Fruit fly (Drosophila melanogaster) whole organism, prepupa: Measurements from ENCODE around the gene St2.

Experiments used
- Blimp-1 ChIP-seq: fragments of 200-800 bp; sonication (Bioruptor generic); optimal IDR thresholded peaks from 3 replicates; lab custom pipeline; 2017; ENCODE audit warnings: missing biosample characterization, missing genetic modification characterization, mild to moderate bottlenecking, moderate library complexity, missing genetic modification reagents
- CG10631 ChIP-seq: fragments of 200-800 bp; sonication (Bioruptor generic); optimal IDR thresholded peaks from 2 replicates; lab custom pipeline; 2016; ENCODE audit warnings: missing biosample characterization, missing genetic modification characterization
- CG10669 ChIP-seq: fragments of 200-800 bp; sonication (Bioruptor generic); optimal IDR thresholded peaks from 3 replicates; lab custom pipeline; 2018; ENCODE audit warnings: missing biosample characterization, mild to moderate bottlenecking, missing genetic modification characterization, moderate library complexity
- CG11294 ChIP-seq: fragments of 200-800 bp; sonication (Bioruptor generic); IDR thresholded peaks from 2 replicates; pipeline ENCODE4 v1.3.6; 2022; ENCODE audit warnings: missing biosample characterization, missing genetic modification characterization
- CG11762 ChIP-seq: fragments of 200-800 bp; sonication (Bioruptor generic); optimal IDR thresholded peaks from 3 replicates; lab custom pipeline; 2016; ENCODE audit warnings: missing biosample characterization, missing genetic modification characterization; ENCODE audit not compliant: insufficient read depth
- CG11902 ChIP-seq: fragments of 200-800 bp; sonication (Bioruptor generic); optimal IDR thresholded peaks from 3 replicates; lab custom pipeline; 2016; ENCODE audit warnings: missing biosample characterization, missing genetic modification characterization
- CG15336 ChIP-seq: fragments of 200-800 bp; sonication (Bioruptor generic); IDR thresholded peaks from 2 replicates; pipeline ENCODE4 v1.3.6; 2022; ENCODE audit warnings: missing biosample characterization, missing genetic modification characterization
- CG16779 ChIP-seq: fragments of 200-800 bp; sonication (Bioruptor generic); optimal IDR thresholded peaks from 3 replicates; lab custom pipeline; 2017; ENCODE audit warnings: missing biosample characterization, mild to moderate bottlenecking, missing genetic modification characterization
- CG3032 ChIP-seq: fragments of 200-800 bp; optimal IDR thresholded peaks from 2 replicates; lab custom pipeline; 2019; ENCODE audit warnings: missing biosample characterization, mild to moderate bottlenecking, missing genetic modification characterization, moderate library complexity
- CG31627 ChIP-seq: fragments of 200-800 bp; sonication (Bioruptor generic); optimal IDR thresholded peaks from 3 replicates; lab custom pipeline; 2016; ENCODE audit warnings: missing biosample characterization, missing genetic modification characterization
- CG32006 ChIP-seq: fragments of 200-800 bp; sonication (Bioruptor generic); optimal IDR thresholded peaks from 3 replicates; lab custom pipeline; 2017; ENCODE audit warnings: missing biosample characterization, mild to moderate bottlenecking, missing genetic modification characterization
- CG34406 ChIP-seq: fragments of 200-800 bp; sonication (Bioruptor generic); optimal IDR thresholded peaks from 3 replicates; lab custom pipeline; 2016; ENCODE audit warnings: missing biosample characterization, missing genetic modification characterization
- CG3919 ChIP-seq: fragments of 200-800 bp; sonication (Bioruptor generic); optimal IDR thresholded peaks from 3 replicates; lab custom pipeline; 2016; ENCODE audit warnings: missing biosample characterization, missing genetic modification characterization
- CG4318 ChIP-seq: fragments of 200-800 bp; sonication (Bioruptor generic); optimal IDR thresholded peaks from 3 replicates; lab custom pipeline; 2017; ENCODE audit warnings: missing biosample characterization, mild to moderate bottlenecking, missing genetic modification characterization
- CG6163 ChIP-seq: fragments of 200-800 bp; sonication (Bioruptor generic); IDR thresholded peaks from 3 replicates; pipeline ENCODE4 v1.3.6; 2022; ENCODE audit warnings: missing biosample characterization, missing genetic modification characterization
- CG6792 ChIP-seq: fragments of 200-800 bp; sonication (Bioruptor generic); optimal IDR thresholded peaks from 3 replicates; lab custom pipeline; 2016; ENCODE audit warnings: missing biosample characterization, missing genetic modification characterization
- CG6854 ChIP-seq: fragments of 200-800 bp; sonication (Bioruptor generic); optimal IDR thresholded peaks from 2 replicates; lab custom pipeline; 2017; ENCODE audit warnings: missing biosample characterization, mild to moderate bottlenecking, missing genetic modification characterization
- CG7368 ChIP-seq: fragments of 200-800 bp; sonication (Bioruptor generic); optimal IDR thresholded peaks from 3 replicates; lab custom pipeline; 2016; ENCODE audit warnings: missing biosample characterization, missing genetic modification characterization
- CG8319 ChIP-seq: fragments of 200-800 bp; sonication (Bioruptor generic); optimal IDR thresholded peaks from 3 replicates; lab custom pipeline; 2016; ENCODE audit warnings: missing biosample characterization, missing genetic modification characterization
- CG8632 ChIP-seq: fragments of 200-800 bp; sonication (Bioruptor generic); optimal IDR thresholded peaks from 3 replicates; lab custom pipeline; 2016; ENCODE audit warnings: missing biosample characterization, missing genetic modification characterization
- CG9139 ChIP-seq: fragments of 200-800 bp; sonication (Bioruptor generic); optimal IDR thresholded peaks from 3 replicates; lab custom pipeline; 2017; ENCODE audit warnings: missing biosample characterization, mild to moderate bottlenecking, missing genetic modification characterization
- Eip75B ChIP-seq: fragments of 200-800 bp; sonication (Bioruptor generic); optimal IDR thresholded peaks from 3 replicates; lab custom pipeline; 2016; ENCODE audit warnings: missing biosample characterization, missing genetic modification characterization
- Eip78C ChIP-seq: fragments of 200-800 bp; sonication (Bioruptor generic); peaks from one replicate; lab custom pipeline; 2016; ENCODE audit warnings: missing biosample characterization, missing genetic modification characterization
- Eip93F ChIP-seq: fragments of 200-800 bp; sonication (Bioruptor generic); optimal IDR thresholded peaks from 2 replicates; lab custom pipeline; 2016; ENCODE audit warnings: missing biosample characterization, mild to moderate bottlenecking, missing genetic modification characterization
- Ets96B ChIP-seq: fragments of 200-800 bp; optimal IDR thresholded peaks from 2 replicates; lab custom pipeline; 2019; ENCODE audit warnings: missing biosample characterization, mild to moderate bottlenecking, missing genetic modification characterization, moderate library complexity
- Gug ChIP-seq: fragments of 200-800 bp; sonication (Bioruptor generic); IDR thresholded peaks from 2 replicates; pipeline ENCODE4 v1.3.6; 2022; ENCODE audit warnings: missing biosample characterization, missing genetic modification characterization
- Hr38 ChIP-seq: sonication (Bioruptor generic); optimal IDR thresholded peaks from 2 replicates; lab custom pipeline; 2016; ENCODE audit warnings: missing biosample characterization, missing genetic modification characterization
- Hr39 ChIP-seq: fragments of 200-800 bp; sonication (Bioruptor generic); optimal IDR thresholded peaks from 2 replicates; lab custom pipeline; 2016; ENCODE audit warnings: missing biosample characterization, missing genetic modification characterization
- Hr4 ChIP-seq: fragments of 200-800 bp; sonication (Bioruptor generic); optimal IDR thresholded peaks from 3 replicates; lab custom pipeline; 2016; ENCODE audit warnings: missing biosample characterization, missing genetic modification characterization
- Smox ChIP-seq: fragments of 200-800 bp; sonication (Bioruptor generic); optimal IDR thresholded peaks from 3 replicates; lab custom pipeline; 2016; ENCODE audit warnings: missing biosample characterization, missing genetic modification characterization
- Sox102F ChIP-seq: fragments of 200-800 bp; sonication (Bioruptor generic); optimal IDR thresholded peaks from 2 replicates; lab custom pipeline; 2016; ENCODE audit warnings: missing biosample characterization, mild to moderate bottlenecking, missing genetic modification characterization
- Sox15 ChIP-seq: fragments of 200-800 bp; sonication (Bioruptor generic); optimal IDR thresholded peaks from 3 replicates; lab custom pipeline; 2016; ENCODE audit warnings: missing biosample characterization, missing genetic modification characterization
- achi ChIP-seq: fragments of 200-800 bp; sonication (Bioruptor generic); optimal IDR thresholded peaks from 3 replicates; lab custom pipeline; 2016; ENCODE audit warnings: missing biosample characterization, missing genetic modification characterization
- cyc ChIP-seq: fragments of 200-800 bp; sonication (Bioruptor generic); optimal IDR thresholded peaks from 3 replicates; lab custom pipeline; 2016; ENCODE audit warnings: missing biosample characterization, missing genetic modification characterization
- dac ChIP-seq: fragments of 200-800 bp; sonication (Bioruptor generic); optimal IDR thresholded peaks from 2 replicates; lab custom pipeline; 2017; ENCODE audit warnings: missing biosample characterization, mild to moderate bottlenecking, missing genetic modification characterization
- dsx ChIP-seq: fragments of 200-800 bp; optimal IDR thresholded peaks from 3 replicates; lab custom pipeline; 2019; ENCODE audit warnings: missing biosample characterization, mild to moderate bottlenecking, missing genetic modification characterization, moderate library complexity; ENCODE audit not compliant: poor library complexity, severe bottlenecking
- eg ChIP-seq: fragments of 200-800 bp; sonication (Bioruptor generic); IDR thresholded peaks from 3 replicates; pipeline ENCODE4 v1.3.6; 2022; ENCODE audit warnings: missing biosample characterization, missing genetic modification characterization
- esn ChIP-seq: fragments of 200-800 bp; sonication (Bioruptor generic); optimal IDR thresholded peaks from 2 replicates; lab custom pipeline; 2016; ENCODE audit warnings: missing biosample characterization, mild to moderate bottlenecking, missing genetic modification characterization, moderate library complexity
- fd85E ChIP-seq: fragments of 200-800 bp; sonication (Bioruptor generic); optimal IDR thresholded peaks from 3 replicates; lab custom pipeline; 2016; ENCODE audit warnings: missing biosample characterization, missing genetic modification characterization
- lz ChIP-seq: fragments of 200-800 bp; sonication (Bioruptor generic); optimal IDR thresholded peaks from 3 replicates; lab custom pipeline; 2016; ENCODE audit warnings: missing biosample characterization, missing genetic modification characterization
- net ChIP-seq: fragments of 200-800 bp; sonication (Bioruptor generic); optimal IDR thresholded peaks from 3 replicates; lab custom pipeline; 2016; ENCODE audit warnings: missing biosample characterization, missing genetic modification characterization
- pdm3 ChIP-seq: fragments of 200-800 bp; sonication (Bioruptor generic); optimal IDR thresholded peaks from 3 replicates; lab custom pipeline; 2016; ENCODE audit warnings: missing biosample characterization, missing genetic modification characterization
- spab ChIP-seq: fragments of 200-800 bp; sonication (Bioruptor generic); optimal IDR thresholded peaks from 2 replicates; lab custom pipeline; 2017; ENCODE audit warnings: missing biosample characterization, mild to moderate bottlenecking, missing genetic modification characterization, missing genetic modification reagents
- ss ChIP-seq, 2 experiments: fragments of 200-800 bp; sonication (Bioruptor generic); optimal IDR thresholded peaks; 2 replicates in 1 of 2; 3 replicates in 1 of 2; lab custom pipeline; 2017 to 2018; ENCODE audit warnings: mild to moderate bottlenecking in 2 of 2, missing biosample characterization in 2 of 2, missing genetic modification characterization in 2 of 2, moderate library complexity in 1 of 2
- svp ChIP-seq: fragments of 200-800 bp; sonication (Bioruptor generic); peaks from one replicate; lab custom pipeline; 2016; ENCODE audit warnings: missing biosample characterization, missing genetic modification characterization
- vri ChIP-seq: fragments of 200-800 bp; sonication (Bioruptor generic); optimal IDR thresholded peaks from 3 replicates; lab custom pipeline; 2016; ENCODE audit warnings: missing biosample characterization, mild to moderate bottlenecking, missing genetic modification characterization

The St2 gene

dm6 chr3R:9229075-9229835 is 22.4 kb upstream of the St2 start (continued):
- TF ChIP-seq Sox102F (GFP tag; lab: Kevin White, UChicago) (peak; percentile 99), pdm3 (GFP tag; lab: Kevin White, UChicago) (peak; percentile 99), dac (GFP tag; lab: Kevin White, UChicago) (peak; percentile 75), CG11762 (GFP tag; lab: Kevin White, UChicago) (peak; percentile 98), CG6163 (GFP tag; lab: Robert Waterston, UW) (peak; percentile 99), lz (GFP tag; lab: Kevin White, UChicago) (peak; percentile 99), spab (peak; percentile 100), Eip75B (GFP tag; lab: Kevin White, UChicago) (peak; percentile 100), Eip78C (peak; percentile 100), CG11902 (GFP tag; lab: Kevin White, UChicago) (peak; percentile 98), fd85E (GFP tag; lab: Kevin White, UChicago) (peak; percentile 97), Hr39 (GFP tag; lab: Kevin White, UChicago) (peak; percentile 99), net (GFP tag; lab: Kevin White, UChicago) (peak; percentile 99), esn (GFP tag; lab: Kevin White, UChicago) (peak; percentile 99), CG3919 (peak; percentile 99), CG4318 (peak; percentile 86), CG32006 (GFP tag; lab: Kevin White, UChicago) (peak; percentile 96), ss (GFP tag; optimal IDR thresholded peaks at IDR 0.05; lab: Kevin White, UChicago) (peak; percentile 99), CG9139 (peak; percentile 99), Eip93F (peak; percentile 99), CG15336 (GFP tag; lab: Robert Waterston, UW) (peak; percentile 96)

dm6 chr3R:9229996-9230601 is 21.5 kb upstream of the St2 start:
- TF ChIP-seq Ets96B (tag; lab: Kevin White, UChicago) (peak; percentile 70), net (GFP tag; lab: Kevin White, UChicago) (peak; percentile 49), CG31627 (GFP tag; lab: Kevin White, UChicago) (peak; percentile 62), Hr39 (GFP tag; lab: Kevin White, UChicago) (peak; percentile 53), CG7368 (peak; percentile 50), eg (GFP tag; lab: Robert Waterston, UW) (0 out of 3 replicates have a peak, but pooled peaks have one; percentile 9), Gug (GFP tag; lab: Robert Waterston, UW) (peak; percentile 40; the same call in 1 of the 2 replicates), svp (peak; percentile 89), CG11902 (GFP tag; lab: Kevin White, UChicago) (no peak), CG8319 (peak; percentile 26), CG9139 (peak; percentile 13), CG34406 (GFP tag; lab: Kevin White, UChicago) (peak; percentile 59), CG16779 (tag; lab: Kevin White, UChicago) (no peak), pdm3 (GFP tag; lab: Kevin White, UChicago) (peak; percentile 59), achi (peak; percentile 55), dsx (GFP tag; lab: Kevin White, UChicago) (peak; percentile 45), Hr38 (GFP tag; lab: Kevin White, UChicago) (no peak), CG8632 (GFP tag; lab: Kevin White, UChicago) (peak; percentile 37), Blimp-1 (no peak), vri (no peak), CG11762 (GFP tag; lab: Kevin White, UChicago) (peak; percentile 33), CG6163 (GFP tag; lab: Robert Waterston, UW) (peak; percentile 65; the same call in 2 of the 3 replicates), Smox (GFP tag; lab: Kevin White, UChicago) (peak; percentile 50), CG10669 (GFP tag; lab: Kevin White, UChicago) (peak; percentile 45), CG3032 (peak; percentile 48), lz (GFP tag; lab: Kevin White, UChicago) (peak; percentile 48), Eip93F (no peak), spab (peak; percentile 51), CG11294 (GFP tag; lab: Robert Waterston, UW) (no peak), CG6792 (GFP tag; lab: Kevin White, UChicago) (peak; percentile 59), CG4318 (no peak), Sox15 (GFP tag; lab: Kevin White, UChicago) (peak; percentile 21), CG10631 (peak; percentile 50), cyc (GFP tag; lab: Kevin White, UChicago) (peak; percentile 53), Hr4 (GFP tag; lab: Kevin White, UChicago) (peak; percentile 1), CG6854 (GFP tag; lab: Kevin White, UChicago) (peak; percentile 35), Eip78C (peak; percentile 89)
